Worm (Caenorhabditis elegans) whole organism, young adult: ENCODE measurements around the gene Y39B6A.9.
A peak's percentile ranks its signal among the peaks of the same experiment; 100 is the strongest.

Experiments used
- B0261.1 ChIP-seq: sonication (generic microtip); optimal IDR thresholded peaks from 2 replicates; lab custom pipeline; 2016; ENCODE audit warnings: mild to moderate bottlenecking, missing genetic modification characterization, moderate library complexity, missing compliant biosample characterization
- F37B4.10 ChIP-seq: fragments of 200-800 bp; sonication (Bioruptor generic); IDR thresholded peaks from 2 replicates; pipeline ENCODE4 v1.3.6; 2022; ENCODE audit warnings: missing genetic modification characterization, missing compliant biosample characterization
- K12H6.12 ChIP-seq: fragments of 200-800 bp; sonication (Bioruptor generic); optimal IDR thresholded peaks from 2 replicates; lab custom pipeline; 2018; ENCODE audit warnings: mild to moderate bottlenecking, missing genetic modification characterization, missing compliant biosample characterization
- Y56A3A.18 ChIP-seq: fragments of 200-800 bp; sonication (Bioruptor generic); IDR thresholded peaks from 2 replicates; pipeline ENCODE4 v1.3.6; 2022; ENCODE audit warnings: missing genetic modification reagents, missing genetic modification characterization, missing compliant biosample characterization
- Y79H2A.3 ChIP-seq: fragments of 200-800 bp; sonication (Bioruptor generic); conservative IDR thresholded peaks from 2 replicates; pipeline ENCODE4 v1.3.6; 2022; ENCODE audit warnings: missing genetic modification reagents, missing genetic modification characterization, missing compliant biosample characterization
- Y95B8A.8 ChIP-seq: fragments of 200-800 bp; sonication (Bioruptor generic); IDR thresholded peaks from 2 replicates; pipeline ENCODE4 v1.3.6; 2022; ENCODE audit warnings: missing genetic modification reagents, missing genetic modification characterization, missing compliant biosample characterization
- atf-7 ChIP-seq: sonication (generic microtip); optimal IDR thresholded peaks from 2 replicates; lab custom pipeline; 2017; ENCODE audit warnings: mild to moderate bottlenecking, missing genetic modification characterization, missing compliant biosample characterization
- attf-3 ChIP-seq: fragments of 200-800 bp; sonication (Bioruptor generic); conservative IDR thresholded peaks from 2 replicates; pipeline ENCODE4 v1.3.6; 2022; ENCODE audit warnings: missing genetic modification reagents, missing genetic modification characterization, missing compliant biosample characterization
- bed-2 ChIP-seq: fragments of 200-800 bp; sonication (Bioruptor generic); IDR thresholded peaks from 2 replicates; pipeline ENCODE4 v1.3.6; 2022; ENCODE audit warnings: missing genetic modification reagents, missing genetic modification characterization, missing compliant biosample characterization
- cebp-1 ChIP-seq, 2 experiments: fragments of 200-800 bp in 1 of 2; sonication (Bioruptor generic) in 1 of 2; sonication (generic microtip) in 1 of 2; IDR thresholded peaks in 1 of 2; optimal IDR thresholded peaks in 1 of 2; 2 replicates each; pipeline versions ENCODE4 v1.3.6 to Lab custom; 2017 to 2022; ENCODE audit warnings: missing compliant biosample characterization in 2 of 2, missing genetic modification characterization in 2 of 2, mild to moderate bottlenecking in 1 of 2, missing genetic modification reagents in 1 of 2, moderate library complexity in 1 of 2
- cebp-2 ChIP-seq: fragments of 200-800 bp; sonication (Bioruptor generic); IDR thresholded peaks from 2 replicates; pipeline ENCODE4 v1.3.6; 2022; ENCODE audit warnings: missing genetic modification characterization, missing compliant biosample characterization
- ceh-58 ChIP-seq: fragments of 200-800 bp; sonication (Bioruptor generic); IDR thresholded peaks from 2 replicates; pipeline ENCODE4 v1.3.6; 2022; ENCODE audit warnings: missing genetic modification characterization, missing compliant biosample characterization
- die-1 ChIP-seq: sonication (generic microtip); optimal IDR thresholded peaks from 2 replicates; lab custom pipeline; 2016; ENCODE audit warnings: missing genotype, mild to moderate bottlenecking, missing genetic modification characterization, missing compliant biosample characterization
- dox-1 ChIP-seq: fragments of 200-800 bp; sonication (Bioruptor generic); IDR thresholded peaks from 2 replicates; pipeline ENCODE4 v1.3.6; 2022; ENCODE audit warnings: missing genetic modification reagents, missing genetic modification characterization, missing compliant biosample characterization
- dpl-1 ChIP-seq: fragments of 150-350 bp; optimal IDR thresholded peaks from 2 replicates; lab custom pipeline; 2014; ENCODE audit warnings: missing biosample characterization, missing genetic modification reagents, missing genetic modification characterization
- egrh-3 ChIP-seq: fragments of 200-800 bp; sonication (Bioruptor generic); IDR thresholded peaks from 2 replicates; pipeline ENCODE4 v1.3.6; 2022; ENCODE audit warnings: missing genetic modification reagents, missing genetic modification characterization, missing compliant biosample characterization
- ets-4 ChIP-seq: fragments of 200-800 bp; sonication (Bioruptor generic); optimal IDR thresholded peaks from 2 replicates; lab custom pipeline; 2018; ENCODE audit warnings: mild to moderate bottlenecking, missing genetic modification characterization, missing compliant biosample characterization
- hmg-1.2 ChIP-seq: fragments of 200-800 bp; sonication (Bioruptor generic); IDR thresholded peaks from 2 replicates; pipeline ENCODE4 v1.3.6; 2022; ENCODE audit warnings: missing genetic modification reagents, missing genetic modification characterization, missing compliant biosample characterization
- lag-1 ChIP-seq: fragments of 200-800 bp; sonication (Bioruptor generic); IDR thresholded peaks from 2 replicates; pipeline ENCODE4 v1.3.6; 2022; ENCODE audit warnings: missing genetic modification reagents, missing genetic modification characterization, missing compliant biosample characterization
- lir-1 ChIP-seq: fragments of 200-800 bp; sonication (Bioruptor generic); conservative IDR thresholded peaks from 2 replicates; pipeline ENCODE4 v1.3.6; 2022; ENCODE audit warnings: missing genetic modification reagents, missing genetic modification characterization, missing compliant biosample characterization
- mcd-1 ChIP-seq: fragments of 200-800 bp; sonication (Bioruptor generic); IDR thresholded peaks from 2 replicates; pipeline ENCODE4 v1.3.6; 2022; ENCODE audit warnings: missing genetic modification reagents, missing genetic modification characterization, missing compliant biosample characterization
- nhr-120 ChIP-seq: fragments of 200-800 bp; sonication (Bioruptor generic); IDR thresholded peaks from 2 replicates; pipeline ENCODE4 v1.3.6; 2022; ENCODE audit warnings: missing genetic modification characterization, missing compliant biosample characterization
- nhr-80 ChIP-seq: sonication (generic microtip); optimal IDR thresholded peaks from 2 replicates; lab custom pipeline; 2016; ENCODE audit warnings: missing genetic modification characterization, missing compliant biosample characterization
- nhr-90 ChIP-seq: sonication (generic microtip); optimal IDR thresholded peaks from 2 replicates; lab custom pipeline; 2016; ENCODE audit warnings: missing genotype, mild to moderate bottlenecking, missing genetic modification characterization, missing compliant biosample characterization
- rpc-1 ChIP-seq, 2 experiments: fragments of 150-350 bp in 1 of 2; sonication (generic microtip) in 1 of 2; optimal IDR thresholded peaks; 2 replicates each; lab custom pipeline; 2014 to 2018; ENCODE audit warnings: missing biosample characterization in 1 of 2, missing genetic modification characterization in 1 of 2, missing genetic modification reagents in 1 of 2, missing genotype in 1 of 2
- sdz-38 ChIP-seq: sonication (generic microtip); optimal IDR thresholded peaks from 2 replicates; lab custom pipeline; 2016; ENCODE audit warnings: missing genotype, missing genetic modification characterization, missing compliant biosample characterization
- snpc-3.4 ChIP-seq: sonication (generic microtip); optimal IDR thresholded peaks from 2 replicates; lab custom pipeline; 2017; ENCODE audit warnings: missing genetic modification characterization, mild to moderate bottlenecking, missing compliant biosample characterization, antibody characterized with exemption, moderate library complexity, missing genotype, missing genetic modification reagents
- snpc-4 ChIP-seq, 5 experiments: fragments of 150-350 bp in 1 of 5; sonication (generic microtip) in 4 of 5; optimal IDR thresholded peaks; 2 replicates each; lab custom pipeline; 2014 to 2018; ENCODE audit warnings: missing genetic modification characterization in 5 of 5, missing biosample characterization in 3 of 5, antibody characterized with exemption in 2 of 5, mild to moderate bottlenecking in 2 of 5, missing compliant biosample characterization in 2 of 5, missing genotype in 2 of 5, moderate library complexity in 2 of 5, missing genetic modification reagents in 1 of 5
- somi-1 ChIP-seq: fragments of 200-800 bp; sonication (Bioruptor generic); optimal IDR thresholded peaks from 2 replicates; lab custom pipeline; 2018; ENCODE audit warnings: mild to moderate bottlenecking, missing genetic modification characterization, missing compliant biosample characterization
- zfh-2 ChIP-seq: fragments of 200-800 bp; sonication (Bioruptor generic); conservative IDR thresholded peaks from 2 replicates; pipeline ENCODE4 v1.3.6; 2022; ENCODE audit warnings: missing genetic modification reagents, missing genetic modification characterization, missing compliant biosample characterization
- ztf-26 ChIP-seq: sonication (generic microtip); optimal IDR thresholded peaks from 2 replicates; lab custom pipeline; 2017; ENCODE audit warnings: missing genetic modification characterization, missing compliant biosample characterization
- ztf-28 ChIP-seq: fragments of 200-800 bp; sonication (Bioruptor generic); IDR thresholded peaks from 2 replicates; pipeline ENCODE4 v1.3.6; 2022; ENCODE audit warnings: missing genetic modification reagents, missing genetic modification characterization, missing compliant biosample characterization

The Y39B6A.9 gene

DNA sequence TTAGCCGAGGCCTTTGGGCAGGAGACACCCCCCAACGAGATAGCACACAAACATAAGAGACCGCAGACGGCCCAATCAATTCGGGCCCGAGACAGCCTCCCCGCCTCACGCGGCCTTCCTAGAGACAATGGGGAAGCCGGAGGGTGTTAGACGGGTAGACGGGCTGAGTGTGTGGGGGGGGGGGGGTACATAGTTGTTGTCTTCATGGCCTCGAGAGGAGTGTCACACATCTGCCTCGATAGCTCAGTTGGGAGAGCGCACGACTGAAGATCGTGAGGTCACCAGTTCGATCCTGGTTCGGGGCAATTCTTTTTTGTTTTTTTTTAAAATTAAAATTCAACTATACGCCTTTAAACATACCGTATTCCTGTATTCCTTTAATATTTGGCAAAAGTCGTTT is 10.5 kb upstream of the Y39B6A.9 start (continued):
- TF ChIP-seq cebp-1 (GFP tag; IDR thresholded peaks at IDR 0.05; lab: Robert Waterston, UW) = no peak
- peak; percentile 79 for TF ChIP-seq cebp-1 (tag; optimal IDR thresholded peaks at IDR 0.05; lab: Kevin White, UChicago)
- TF ChIP-seq snpc-4 (GFP tag; optimal IDR thresholded peaks at IDR 0.05; lab: Kevin White, UChicago) = peak; percentile 45
- TF ChIP-seq snpc-4 (tag; optimal IDR thresholded peaks at IDR 0.05; lab: Kevin White, UChicago) = peak in 3 of 4 experiments; percentile 13 to 59 (median 23)
- TF ChIP-seq B0261.1 (tag; lab: Kevin White, UChicago) = peak; percentile 93
- TF ChIP-seq nhr-120 (GFP tag; lab: Robert Waterston, UW) = no peak
- TF ChIP-seq ztf-28 = peak; percentile 80
- peak; percentile 96 for TF ChIP-seq zfh-2
- TF ChIP-seq atf-7 = peak; percentile 39
- peak; percentile 96 for TF ChIP-seq hmg-1.2 (GFP tag; lab: Robert Waterston, UW)
- TF ChIP-seq ceh-58 = no peak
- TF ChIP-seq ztf-26 = peak; percentile 58
- peak; percentile 86 for TF ChIP-seq Y56A3A.18

DNA sequence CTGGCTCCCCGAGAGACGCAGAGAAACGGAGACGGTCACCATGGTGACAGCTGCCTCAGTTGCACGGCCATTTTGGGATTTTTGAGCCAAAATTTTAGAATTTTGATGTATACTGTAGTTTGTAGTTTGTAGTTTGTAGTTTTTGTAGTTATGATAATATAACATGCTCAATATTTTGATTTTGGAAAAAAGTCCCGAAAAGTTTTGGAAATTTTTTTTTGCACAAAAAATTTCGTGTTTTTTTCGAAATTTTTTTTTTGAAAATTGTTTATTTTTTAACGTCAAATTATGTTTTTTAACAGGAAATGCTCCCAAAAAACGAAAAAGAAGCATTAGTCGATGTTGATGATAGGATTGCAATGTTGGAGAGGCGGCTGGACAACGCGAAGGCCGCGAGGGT is 9.1 kb upstream of the Y39B6A.9 start, which contains the start of gene dyf-17:
dyf-17 (plus strand) TSS at position 301 of the 400 bp plus-strand sequence.
- TF ChIP-seq Y95B8A.8 (GFP tag; lab: Robert Waterston, UW) (no peak), snpc-3.4 (tag; lab: Kevin White, UChicago) (no peak), bed-2 (GFP tag; lab: Robert Waterston, UW) (no peak)

ce11 chrV:19129497-19130212 is 6.7 kb upstream of the Y39B6A.9 start:
- TF ChIP-seq attf-3 (0 out of 2 replicates have a peak, but pooled peaks have one; percentile 25), zfh-2 (peak; percentile 83), nhr-80 (tag; lab: Kevin White, UChicago) (no peak), somi-1 (GFP tag; lab: Kevin White, UChicago) (no peak), snpc-3.4 (tag; lab: Kevin White, UChicago) (no peak), nhr-90 (tag; lab: Kevin White, UChicago) (no peak), sdz-38 (tag; lab: Kevin White, UChicago) (no peak), egrh-3 (GFP tag; lab: Robert Waterston, UW) (peak; percentile 57; the same call in 1 of the 2 replicates), cebp-2 (no peak), lag-1 (0 out of 2 replicates have a peak, but pooled peaks have one; percentile 4), mcd-1 (GFP tag; lab: Robert Waterston, UW) (0 out of 2 replicates have a peak, but pooled peaks have one; percentile 28), F37B4.10 (GFP tag; lab: Robert Waterston, UW) (no peak), ets-4 (GFP tag; lab: Kevin White, UChicago) (no peak)

ce11 chrV:19131848-19132401 is 4.4 kb upstream of the Y39B6A.9 start:
- TF ChIP-seq Y79H2A.3 (GFP tag; lab: Robert Waterston, UW) (no peak), lir-1 (GFP tag; lab: Robert Waterston, UW) (no peak), cebp-1 (GFP tag; IDR thresholded peaks at IDR 0.05; lab: Robert Waterston, UW) (no peak), cebp-1 (tag; optimal IDR thresholded peaks at IDR 0.05; lab: Kevin White, UChicago) (no peak), dox-1 (GFP tag; lab: Robert Waterston, UW) (no peak), die-1 (no peak), ceh-58 (no peak), dpl-1 (GFP tag; lab: Kevin White, UChicago) (no peak), K12H6.12 (tag; lab: Kevin White, UChicago) (no peak), rpc-1 (optimal IDR thresholded peaks at IDR 0.05; lab: Kevin White, UChicago) (no peak), rpc-1 (tag; optimal IDR thresholded peaks at IDR 0.05; lab: Kevin White, UChicago) (no peak)
